Worm (Caenorhabditis elegans) whole organism, L1 larva: ENCODE data around the gene F11A10.6.

Experiments used
- lsy-2 ChIP-seq, 2 experiments: fragments of 150-350 bp; optimal IDR thresholded peaks; 2 replicates each; lab custom pipeline; 2014; ENCODE audit warnings: missing biosample characterization in 2 of 2, missing genetic modification characterization in 2 of 2
- nhr-28 ChIP-seq: fragments of 150-350 bp; optimal IDR thresholded peaks from 2 replicates; lab custom pipeline; 2014; ENCODE audit warnings: missing biosample characterization, missing genetic modification characterization

ce11 chrIV:12092113-12092512, 2.7 kb upstream of the F11A10.6 start, which contains the start of gene mig-32:
- TF ChIP-seq lsy-2 (tag; optimal IDR thresholded peaks at IDR 0.05; lab: Kevin White, UChicago) = no peak
- no peak for TF ChIP-seq nhr-28 (tag; lab: Kevin White, UChicago)
